Fruit fly (Drosophila melanogaster) whole organism, embryonic: ENCODE results near the gene Syp.

Experiments
- B-H2 ChIP-seq: fragments of 200-800 bp; sonication (Bioruptor generic); optimal IDR thresholded peaks from 2 replicates; lab custom pipeline; 2018; ENCODE audit warnings: missing biosample characterization, mild to moderate bottlenecking, missing genetic modification characterization
- BtbVII ChIP-seq: fragments of 200-800 bp; sonication (Bioruptor generic); optimal IDR thresholded peaks from 3 replicates; lab custom pipeline; 2017; ENCODE audit warnings: missing biosample characterization, mild to moderate bottlenecking, missing genetic modification characterization
- CG10431 ChIP-seq: fragments of 200-800 bp; sonication (Bioruptor generic); optimal IDR thresholded peaks from 3 replicates; lab custom pipeline; 2018; ENCODE audit warnings: missing biosample characterization, mild to moderate bottlenecking, missing genetic modification characterization
- CG10654 ChIP-seq: fragments of 200-800 bp; sonication (Bioruptor generic); optimal IDR thresholded peaks from 2 replicates; lab custom pipeline; 2016; ENCODE audit warnings: missing biosample characterization, missing genetic modification characterization
- CG10959 ChIP-seq: fragments of 200-800 bp; sonication (Bioruptor generic); IDR thresholded peaks from 2 replicates; pipeline ENCODE4 v1.3.6; 2022; ENCODE audit warnings: missing biosample characterization, missing genetic modification characterization
- CG13287 ChIP-seq: fragments of 200-800 bp; sonication (Bioruptor generic); IDR thresholded peaks from 2 replicates; pipeline ENCODE4 v1.3.6; 2022; ENCODE audit warnings: missing biosample characterization, missing genetic modification characterization; ENCODE audit not compliant: partially characterized antibody
- CG14710 ChIP-seq: fragments of 200-800 bp; sonication (Bioruptor generic); optimal IDR thresholded peaks from 3 replicates; lab custom pipeline; 2019; ENCODE audit warnings: missing biosample characterization, mild to moderate bottlenecking, missing genetic modification characterization, moderate library complexity
- CG15269 ChIP-seq: fragments of 200-800 bp; sonication (Bioruptor generic); optimal IDR thresholded peaks from 2 replicates; lab custom pipeline; 2018; ENCODE audit warnings: missing biosample characterization, mild to moderate bottlenecking, missing genetic modification characterization, moderate library complexity
- CG15696 ChIP-seq: fragments of 200-800 bp; sonication (Bioruptor generic); optimal IDR thresholded peaks from 2 replicates; lab custom pipeline; 2019; ENCODE audit warnings: missing biosample characterization, mild to moderate bottlenecking, missing genetic modification characterization, moderate library complexity
- CG1792 ChIP-seq: fragments of 200-800 bp; sonication (Bioruptor generic); optimal IDR thresholded peaks from 2 replicates; lab custom pipeline; 2016; ENCODE audit warnings: missing biosample characterization, missing genetic modification characterization
- CG18011 ChIP-seq: fragments of 200-800 bp; sonication (Bioruptor generic); optimal IDR thresholded peaks from 2 replicates; lab custom pipeline; 2017; ENCODE audit warnings: missing biosample characterization, missing genetic modification characterization, mild to moderate bottlenecking, moderate library complexity, missing genotype
- CG18764 ChIP-seq: fragments of 200-800 bp; sonication (Bioruptor generic); optimal IDR thresholded peaks from 3 replicates; lab custom pipeline; 2016; ENCODE audit warnings: missing biosample characterization, missing genetic modification characterization
- CG4360 ChIP-seq: fragments of 200-800 bp; sonication (Bioruptor generic); IDR thresholded peaks from 2 replicates; pipeline ENCODE4 v1.3.6; 2022; ENCODE audit warnings: missing biosample characterization, missing genetic modification characterization
- CG43689 ChIP-seq: fragments of 200-800 bp; sonication (Bioruptor generic); IDR thresholded peaks from 2 replicates; pipeline ENCODE4 v1.3.6; 2022; ENCODE audit warnings: missing biosample characterization, missing genetic modification characterization
- CG5245 ChIP-seq: fragments of 200-800 bp; sonication (Bioruptor generic); optimal IDR thresholded peaks from 3 replicates; lab custom pipeline; 2016; ENCODE audit warnings: missing biosample characterization, missing genetic modification characterization
- CG6254 ChIP-seq: fragments of 200-800 bp; sonication (Bioruptor generic); optimal IDR thresholded peaks from 3 replicates; lab custom pipeline; 2017; ENCODE audit warnings: mild to moderate bottlenecking, missing biosample characterization, missing genetic modification reagents, missing genetic modification characterization
- CG6689 ChIP-seq: fragments of 200-800 bp; sonication (Bioruptor generic); IDR thresholded peaks from 2 replicates; pipeline ENCODE4 v1.3.6; 2022; ENCODE audit warnings: missing biosample characterization, missing genetic modification characterization
- CG7372 ChIP-seq: fragments of 200-800 bp; sonication (Bioruptor generic); IDR thresholded peaks from 2 replicates; pipeline ENCODE4 v1.3.6; 2022; ENCODE audit warnings: missing biosample characterization, missing genetic modification characterization
- Dll ChIP-seq: fragments of 200-800 bp; sonication (Bioruptor generic); IDR thresholded peaks from 4 replicates; pipeline ENCODE4 v1.3.6; 2022; ENCODE audit warnings: missing biosample characterization, missing genetic modification characterization; ENCODE audit not compliant: partially characterized antibody
- Doc3 ChIP-seq: fragments of 200-800 bp; sonication (Bioruptor generic); IDR thresholded peaks from 3 replicates; pipeline ENCODE4 v1.3.6; 2022; ENCODE audit warnings: missing biosample characterization, missing genetic modification characterization; ENCODE audit not compliant: partially characterized antibody
- Eip74EF ChIP-seq, 2 experiments: fragments of 200-800 bp in 1 of 2; fragments of >200 bp in 1 of 2; sonication (Bioruptor generic) in 1 of 2; optimal IDR thresholded peaks; 2 replicates each; lab custom pipeline; 2017 to 2019; ENCODE audit warnings: missing biosample characterization in 2 of 2, missing genetic modification characterization in 2 of 2, mild to moderate bottlenecking in 1 of 2, moderate library complexity in 1 of 2
- Gug ChIP-seq: fragments of 200-800 bp; sonication (Bioruptor generic); IDR thresholded peaks from 4 replicates; pipeline ENCODE4 v1.3.6; 2022; ENCODE audit warnings: missing biosample characterization, missing genetic modification characterization
- HLH54F ChIP-seq: fragments of 200-800 bp; sonication (Bioruptor generic); optimal IDR thresholded peaks from 3 replicates; lab custom pipeline; 2016; ENCODE audit warnings: missing biosample characterization, missing genetic modification characterization
- Hr51 ChIP-seq, 2 experiments: fragments of 200-800 bp; sonication (Bioruptor generic); optimal IDR thresholded peaks; 2 replicates in 1 of 2; 3 replicates in 1 of 2; lab custom pipeline; 2016 to 2018; ENCODE audit warnings: missing biosample characterization in 2 of 2, missing genetic modification characterization in 2 of 2, mild to moderate bottlenecking in 1 of 2, moderate library complexity in 1 of 2
- Mad ChIP-seq: fragments of 200-800 bp; sonication (Bioruptor generic); optimal IDR thresholded peaks from 2 replicates; lab custom pipeline; 2016; ENCODE audit warnings: missing biosample characterization, missing genetic modification characterization
- Six4 ChIP-seq: fragments of 200-800 bp; sonication (Bioruptor generic); optimal IDR thresholded peaks from 2 replicates; lab custom pipeline; 2016; ENCODE audit warnings: missing biosample characterization, missing genetic modification characterization
- Usf ChIP-seq: fragments of 200-800 bp; sonication (Bioruptor generic); optimal IDR thresholded peaks from 2 replicates; lab custom pipeline; 2017; ENCODE audit warnings: missing genotype, missing biosample characterization, missing genetic modification characterization
- Xbp1 ChIP-seq: fragments of 200-800 bp; sonication (Bioruptor generic); optimal IDR thresholded peaks from 3 replicates; lab custom pipeline; 2016; ENCODE audit warnings: missing biosample characterization, mild to moderate bottlenecking, missing genetic modification characterization
- Xrp1 ChIP-seq: fragments of 200-800 bp; sonication (Bioruptor generic); IDR thresholded peaks from 2 replicates; pipeline ENCODE4 v1.3.6; 2022; ENCODE audit warnings: missing biosample characterization, missing genetic modification characterization
- ap ChIP-seq: fragments of 200-800 bp; sonication (Bioruptor generic); IDR thresholded peaks from 2 replicates; pipeline ENCODE4 v1.3.6; 2022; ENCODE audit warnings: missing biosample characterization, missing genetic modification characterization
- bbx ChIP-seq: fragments of 200-800 bp; sonication (Bioruptor generic); IDR thresholded peaks from 2 replicates; pipeline ENCODE4 v1.3.6; 2022; ENCODE audit warnings: missing biosample characterization, missing genetic modification characterization; ENCODE audit not compliant: partially characterized antibody
- bcd ChIP-seq: fragments of 200-800 bp; sonication (Bioruptor generic); optimal IDR thresholded peaks from 2 replicates; lab custom pipeline; 2017; ENCODE audit warnings: missing biosample characterization, mild to moderate bottlenecking, missing genetic modification characterization
- cato ChIP-seq: fragments of 200-800 bp; sonication (Bioruptor generic); optimal IDR thresholded peaks from 2 replicates; lab custom pipeline; 2016; ENCODE audit warnings: missing biosample characterization, missing genetic modification characterization, borderline replicate concordance
- chinmo ChIP-seq: fragments of 200-800 bp; sonication (Bioruptor generic); IDR thresholded peaks from 4 replicates; pipeline ENCODE4 v1.3.6; 2022; ENCODE audit warnings: missing biosample characterization, missing genetic modification characterization; ENCODE audit not compliant: partially characterized antibody
- dysf ChIP-seq: fragments of 200-800 bp; sonication (Bioruptor generic); IDR thresholded peaks from 3 replicates; pipeline ENCODE4 v1.3.6; 2022; ENCODE audit warnings: missing biosample characterization, missing genetic modification characterization
- fd102C ChIP-seq: fragments of 200-800 bp; sonication (Bioruptor generic); optimal IDR thresholded peaks from 2 replicates; lab custom pipeline; 2018; ENCODE audit warnings: missing biosample characterization, mild to moderate bottlenecking, missing genetic modification characterization, moderate library complexity
- fd64A ChIP-seq: fragments of 200-800 bp; sonication (Bioruptor generic); optimal IDR thresholded peaks from 3 replicates; lab custom pipeline; 2018; ENCODE audit warnings: missing biosample characterization, mild to moderate bottlenecking, missing genetic modification characterization
- hkb ChIP-seq, 2 experiments: fragments of 200-800 bp in 1 of 2; fragments of >200 bp in 1 of 2; sonication (Bioruptor generic) in 1 of 2; IDR thresholded peaks in 1 of 2; optimal IDR thresholded peaks in 1 of 2; 2 replicates each; pipeline versions ENCODE4 v1.3.6 to Lab custom; 2017 to 2022; ENCODE audit warnings: missing biosample characterization in 1 of 2, missing genetic modification characterization in 1 of 2
- insv ChIP-seq, 2 experiments: fragments of 200-800 bp; sonication (Bioruptor generic); optimal IDR thresholded peaks; 3 replicates each; lab custom pipeline; 2016 to 2018; ENCODE audit warnings: missing biosample characterization in 2 of 2, missing genetic modification characterization in 2 of 2
- knrl ChIP-seq: fragments of 200-800 bp; sonication (Bioruptor generic); IDR thresholded peaks from 3 replicates; pipeline ENCODE4 v1.3.6; 2022; ENCODE audit warnings: missing biosample characterization, missing genetic modification characterization; ENCODE audit not compliant: partially characterized antibody
- nom ChIP-seq: fragments of 200-800 bp; sonication (Bioruptor generic); optimal IDR thresholded peaks from 2 replicates; lab custom pipeline; 2017; ENCODE audit warnings: missing biosample characterization, missing genetic modification characterization, mild to moderate bottlenecking, moderate library complexity, missing genetic modification reagents
- pita ChIP-seq: fragments of 200-800 bp; sonication (Bioruptor generic); optimal IDR thresholded peaks from 2 replicates; lab custom pipeline; 2017; ENCODE audit warnings: missing biosample characterization, mild to moderate bottlenecking, missing genetic modification characterization
- pros ChIP-seq: fragments of 200-800 bp; sonication (Bioruptor generic); optimal IDR thresholded peaks from 3 replicates; lab custom pipeline; 2019; ENCODE audit warnings: missing biosample characterization, mild to moderate bottlenecking, missing genetic modification characterization, moderate library complexity
- pum ChIP-seq: fragments of 200-800 bp; sonication (Bioruptor generic); optimal IDR thresholded peaks from 2 replicates; lab custom pipeline; 2016; ENCODE audit warnings: missing biosample characterization, missing genetic modification characterization
- schlank ChIP-seq: fragments of 200-800 bp; sonication (Bioruptor generic); optimal IDR thresholded peaks from 2 replicates; lab custom pipeline; 2018; ENCODE audit warnings: missing biosample characterization, mild to moderate bottlenecking, missing genetic modification characterization
- so ChIP-seq: fragments of 200-800 bp; sonication (Bioruptor generic); IDR thresholded peaks from 3 replicates; pipeline ENCODE4 v1.3.6; 2022; ENCODE audit warnings: missing biosample characterization, missing genetic modification characterization
- tll ChIP-seq, 2 experiments: fragments of 200-800 bp in 1 of 2; fragments of >200 bp in 1 of 2; sonication (Bioruptor generic) in 1 of 2; optimal IDR thresholded peaks; 2 replicates each; lab custom pipeline; 2017 to 2019; ENCODE audit warnings: missing biosample characterization in 2 of 2, missing genetic modification characterization in 2 of 2, mild to moderate bottlenecking in 1 of 2, moderate library complexity in 1 of 2
- unc-4 ChIP-seq: fragments of 200-800 bp; sonication (Bioruptor generic); IDR thresholded peaks from 2 replicates; pipeline ENCODE4 v1.3.6; 2022; ENCODE audit warnings: missing biosample characterization, missing genetic modification characterization; ENCODE audit not compliant: partially characterized antibody
- zfh1 ChIP-seq: fragments of 200-800 bp; sonication (Bioruptor generic); IDR thresholded peaks from 3 replicates; pipeline ENCODE4 v1.3.6; 2022; ENCODE audit warnings: missing biosample characterization, missing genetic modification characterization

Gene Syp

dm6 chr3R:20735405-20735804, 21.1 kb upstream of the Syp start, which contains the start of gene Cdk2 (continued):
- TF ChIP-seq cato (GFP tag; lab: Kevin White, UChicago) (no peak), CG15269 (tag; lab: Kevin White, UChicago) (no peak), insv (GFP tag; optimal IDR thresholded peaks at IDR 0.05; lab: Kevin White, UChicago) (no peak), schlank (no peak), fd64A (GFP tag; lab: Kevin White, UChicago) (no peak), Six4 (no peak), bcd (GFP tag; lab: Kevin White, UChicago) (no peak), CG5245 (GFP tag; lab: Kevin White, UChicago) (no peak), pita (no peak), CG1792 (GFP tag; lab: Kevin White, UChicago) (no peak), CG13287 (GFP tag; lab: Robert Waterston, UW) (peak; percentile 93), CG18011 (GFP tag; lab: Kevin White, UChicago) (no peak), so (GFP tag; lab: Robert Waterston, UW) (no peak), CG15696 (no peak), zfh1 (no peak), Gug (GFP tag; lab: Robert Waterston, UW) (no peak; the same call in 3 of the 4 replicates), CG43689 (GFP tag; lab: Robert Waterston, UW) (no peak), ap (GFP tag; lab: Robert Waterston, UW) (no peak), CG6689 (GFP tag; lab: Robert Waterston, UW) (no peak), Doc3 (GFP tag; lab: Robert Waterston, UW) (peak; percentile 82), CG10654 (no peak), CG10431 (GFP tag; lab: Kevin White, UChicago) (no peak), CG6254 (GFP tag; lab: Kevin White, UChicago) (no peak), Xbp1 (GFP tag; lab: Kevin White, UChicago) (peak; percentile 34), Dll (GFP tag; lab: Robert Waterston, UW) (peak; percentile 90), CG10959 (no peak), BtbVII (GFP tag; lab: Kevin White, UChicago) (no peak), nom (GFP tag; lab: Kevin White, UChicago) (no peak), CG18764 (GFP tag; lab: Kevin White, UChicago) (no peak), Mad (peak; percentile 4), knrl (GFP tag; lab: Robert Waterston, UW) (peak; percentile 93), Eip74EF (GFP tag; optimal IDR thresholded peaks at IDR 0.05; lab: Kevin White, UChicago) (no peak), tll (GFP tag; optimal IDR thresholded peaks at IDR 0.05; lab: Kevin White, UChicago) (no peak), Usf (GFP tag; lab: Kevin White, UChicago) (no peak), CG7372 (GFP tag; lab: Robert Waterston, UW) (no peak), hkb (optimal IDR thresholded peaks at IDR 0.05; lab: Kevin White, UChicago) (no peak), hkb (GFP tag; IDR thresholded peaks at IDR 0.05; lab: Robert Waterston, UW) (no peak), bbx (GFP tag; lab: Robert Waterston, UW) (peak; percentile 92), dysf (no peak), unc-4 (peak; percentile 86), fd102C (no peak), HLH54F (GFP tag; lab: Kevin White, UChicago) (peak; percentile 29), Xrp1 (GFP tag; lab: Robert Waterston, UW) (no peak), CG4360 (GFP tag; lab: Robert Waterston, UW) (no peak), Hr51 (GFP tag; optimal IDR thresholded peaks at IDR 0.05; lab: Kevin White, UChicago) (peak in 1 of 2 experiments; percentile 22), CG14710 (tag; lab: Kevin White, UChicago) (peak; percentile 41), pros (GFP tag; lab: Kevin White, UChicago) (no peak), chinmo (GFP tag; lab: Robert Waterston, UW) (peak; percentile 84; the same call in 2 of the 4 replicates), pum (peak; percentile 1), B-H2 (GFP tag; lab: Kevin White, UChicago) (no peak)
